Fruit fly (Drosophila melanogaster): ENCODE measurements around the gene Mulk.

dm6 chr2L:10301918-10302317 lies 32.1 kb downstream of the Mulk start, which contains the start of gene CG13138:
- TF ChIP-seq Pif1B (GFP tag; optimal IDR thresholded peaks at IDR 0.05) (no peak), CG13204 (GFP tag; optimal IDR thresholded peaks at IDR 0.05) (no peak), CG14655 (GFP tag; optimal IDR thresholded peaks at IDR 0.05) (no peak), Pif1A (GFP tag; optimal IDR thresholded peaks at IDR 0.05) (no peak), fd96Ca (GFP tag; IDR thresholded peaks at IDR 0.05) (no peak), CG12605 (GFP tag; IDR thresholded peaks at IDR 0.05) (no peak)

All from whole organism, pupa.